Fruit fly (Drosophila melanogaster): ENCODE data around the gene CG13606.

dm6 chr3R:24229870-24230422 lies 57.5 kb downstream of the CG13606 start, which contains the start of gene Spase22-23:
- TF ChIP-seq EcR (GFP tag; optimal IDR thresholded peaks at IDR 0.05) (no peak), pan (optimal IDR thresholded peaks at IDR 0.05) (no peak), CG8478 (optimal IDR thresholded peaks at IDR 0.05) (no peak), usp (GFP tag; optimal IDR thresholded peaks at IDR 0.05) (no peak)

All from whole organism.